Worm (Caenorhabditis elegans) whole organism, L3 larva: Measurements from ENCODE around the gene unc-129.

Source experiments
- R02D3.7 ChIP-seq: fragments of 150-350 bp; optimal IDR thresholded peaks from 2 replicates; lab custom pipeline; 2014; ENCODE audit warnings: missing biosample characterization, missing genetic modification characterization
- ama-1 ChIP-seq: fragments of 150-350 bp; optimal IDR thresholded peaks from 2 replicates; lab custom pipeline; 2018
- daf-12 ChIP-seq: fragments of 150-350 bp; optimal IDR thresholded peaks from 2 replicates; lab custom pipeline; 2014; ENCODE audit warnings: missing biosample characterization, missing genetic modification reagents, missing genetic modification characterization
- fkh-10 ChIP-seq: sonication (generic microtip); optimal IDR thresholded peaks from 2 replicates; lab custom pipeline; 2017; ENCODE audit warnings: missing biosample characterization, missing genetic modification reagents, missing genetic modification characterization
- lin-15B ChIP-seq: fragments of 150-350 bp; optimal IDR thresholded peaks from 2 replicates; lab custom pipeline; 2014; ENCODE audit warnings: missing biosample characterization, missing genetic modification characterization
- nhr-12 ChIP-seq: fragments of 150-350 bp; optimal IDR thresholded peaks from 2 replicates; lab custom pipeline; 2014; ENCODE audit warnings: missing biosample characterization, missing genetic modification characterization
- nhr-28 ChIP-seq: fragments of 150-350 bp; optimal IDR thresholded peaks from 2 replicates; lab custom pipeline; 2014; ENCODE audit warnings: missing biosample characterization, missing genetic modification characterization
- pqm-1 ChIP-seq: fragments of 150-350 bp; optimal IDR thresholded peaks from 2 replicates; lab custom pipeline; 2017; ENCODE audit warnings: missing biosample characterization, missing genetic modification characterization, inconsistent platforms
- skn-1 ChIP-seq: fragments of 150-350 bp; optimal IDR thresholded peaks from 2 replicates; lab custom pipeline; 2014; ENCODE audit warnings: missing biosample characterization, missing genetic modification characterization
- tbx-2 ChIP-seq: sonication (generic microtip); optimal IDR thresholded peaks from 2 replicates; lab custom pipeline; 2016; ENCODE audit warnings: mild to moderate bottlenecking, missing genetic modification characterization, missing compliant biosample characterization
- unc-62 ChIP-seq: fragments of 150-350 bp; sonication (generic microtip); optimal IDR thresholded peaks from 4 replicates; lab custom pipeline; 2014; ENCODE audit warnings: missing biosample characterization, missing genetic modification reagents, missing genetic modification characterization
- zag-1 ChIP-seq: fragments of 150-350 bp; optimal IDR thresholded peaks from 2 replicates; lab custom pipeline; 2014; ENCODE audit warnings: missing biosample characterization, missing genetic modification characterization

- no peak for TF ChIP-seq R02D3.7 (tag; lab: Kevin White, UChicago)
- TF ChIP-seq ama-1 (lab: Kevin White, UChicago): no peak
- TF ChIP-seq daf-12 (tag; lab: Kevin White, UChicago): no peak
- no peak for TF ChIP-seq pqm-1 (tag; lab: Kevin White, UChicago)
- TF ChIP-seq lin-15B (tag; lab: Kevin White, UChicago): no peak
- TF ChIP-seq nhr-28 (tag; lab: Kevin White, UChicago): no peak
- TF ChIP-seq fkh-10 (GFP tag; lab: Kevin White, UChicago): no peak
- no peak for TF ChIP-seq zag-1
- TF ChIP-seq skn-1: no peak
- no peak for TF ChIP-seq nhr-12
- no peak for TF ChIP-seq unc-62 (GFP tag; lab: Kevin White, UChicago)
- TF ChIP-seq tbx-2 (tag; lab: Kevin White, UChicago): no peak
Measured at ce11 chrIV:8965883-8966282, 39.3 kb downstream of the unc-129 start, which contains the start of gene C53B4.2.
